Worm (Caenorhabditis elegans) whole organism, young adult: ENCODE results near the gene srz-64.
A peak's percentile ranks its signal among the peaks of the same experiment; 100 is the strongest.

ENCODE experiments used
- B0261.1 ChIP-seq: sonication (generic microtip); optimal IDR thresholded peaks from 2 replicates; lab custom pipeline; 2016; ENCODE audit warnings: mild to moderate bottlenecking, missing genetic modification characterization, moderate library complexity, missing compliant biosample characterization
- C06A6.2 ChIP-seq: fragments of 200-800 bp; sonication (Bioruptor generic); conservative IDR thresholded peaks from 2 replicates; pipeline ENCODE4 v1.3.6; 2022; ENCODE audit warnings: missing genetic modification characterization, missing compliant biosample characterization
- F10E7.11 ChIP-seq: sonication (generic microtip); optimal IDR thresholded peaks from 2 replicates; lab custom pipeline; 2017; ENCODE audit warnings: mild to moderate bottlenecking, missing genetic modification characterization, moderate library complexity, missing compliant biosample characterization
- F37B4.10 ChIP-seq: fragments of 200-800 bp; sonication (Bioruptor generic); IDR thresholded peaks from 2 replicates; pipeline ENCODE4 v1.3.6; 2022; ENCODE audit warnings: missing genetic modification characterization, missing compliant biosample characterization
- F39B2.1 ChIP-seq: fragments of 200-800 bp; sonication (Bioruptor generic); IDR thresholded peaks from 2 replicates; pipeline ENCODE4 v1.3.6; 2022; ENCODE audit warnings: missing genetic modification reagents, missing genetic modification characterization, missing compliant biosample characterization
- F49E8.2 ChIP-seq: sonication (generic microtip); optimal IDR thresholded peaks from 3 replicates; lab custom pipeline; 2017; ENCODE audit warnings: missing genetic modification characterization, mild to moderate bottlenecking, missing compliant biosample characterization, antibody characterized with exemption, moderate library complexity; ENCODE audit not compliant: insufficient read depth
- F52B5.7 ChIP-seq: sonication (generic microtip); optimal IDR thresholded peaks from 2 replicates; lab custom pipeline; 2016; ENCODE audit warnings: mild to moderate bottlenecking, missing genetic modification characterization, missing compliant biosample characterization
- F55B11.4 ChIP-seq: sonication (generic microtip); optimal IDR thresholded peaks from 2 replicates; lab custom pipeline; 2016; ENCODE audit warnings: missing compliant biosample characterization, missing genetic modification characterization, borderline replicate concordance; ENCODE audit not compliant: insufficient read depth
- F57A8.1 ChIP-seq: fragments of 200-800 bp; sonication (Bioruptor generic); optimal IDR thresholded peaks from 2 replicates; lab custom pipeline; 2018; ENCODE audit warnings: mild to moderate bottlenecking, missing genetic modification characterization, moderate library complexity, missing compliant biosample characterization
- K12H6.12 ChIP-seq: fragments of 200-800 bp; sonication (Bioruptor generic); optimal IDR thresholded peaks from 2 replicates; lab custom pipeline; 2018; ENCODE audit warnings: mild to moderate bottlenecking, missing genetic modification characterization, missing compliant biosample characterization
- T07F8.4 ChIP-seq: sonication (generic microtip); optimal IDR thresholded peaks from 2 replicates; lab custom pipeline; 2016; ENCODE audit warnings: mild to moderate bottlenecking, missing genetic modification characterization, moderate library complexity, missing compliant biosample characterization
- Y56A3A.18 ChIP-seq: fragments of 200-800 bp; sonication (Bioruptor generic); IDR thresholded peaks from 2 replicates; pipeline ENCODE4 v1.3.6; 2022; ENCODE audit warnings: missing genetic modification reagents, missing genetic modification characterization, missing compliant biosample characterization
- ZK185.1 ChIP-seq: sonication (generic microtip); optimal IDR thresholded peaks from 2 replicates; lab custom pipeline; 2016; ENCODE audit warnings: mild to moderate bottlenecking, missing genetic modification characterization, missing compliant biosample characterization; ENCODE audit not compliant: poor library complexity, severe bottlenecking
- athp-1 ChIP-seq: sonication (generic microtip); optimal IDR thresholded peaks from 2 replicates; lab custom pipeline; 2017; ENCODE audit warnings: mild to moderate bottlenecking, missing genetic modification characterization, missing compliant biosample characterization
- attf-5 ChIP-seq: fragments of 200-800 bp; sonication (Bioruptor generic); optimal IDR thresholded peaks from 2 replicates; lab custom pipeline; 2018; ENCODE audit warnings: mild to moderate bottlenecking, missing genetic modification characterization, missing compliant biosample characterization
- attf-6 ChIP-seq: fragments of 200-800 bp; sonication (Bioruptor generic); IDR thresholded peaks from 2 replicates; pipeline ENCODE4 v1.3.6; 2022; ENCODE audit warnings: missing genetic modification reagents, missing genetic modification characterization, missing compliant biosample characterization
- cebp-1 ChIP-seq, 2 experiments: fragments of 200-800 bp in 1 of 2; sonication (Bioruptor generic) in 1 of 2; sonication (generic microtip) in 1 of 2; IDR thresholded peaks in 1 of 2; optimal IDR thresholded peaks in 1 of 2; 2 replicates each; pipeline versions ENCODE4 v1.3.6 to Lab custom; 2017 to 2022; ENCODE audit warnings: missing compliant biosample characterization in 2 of 2, missing genetic modification characterization in 2 of 2, mild to moderate bottlenecking in 1 of 2, missing genetic modification reagents in 1 of 2, moderate library complexity in 1 of 2
- ceh-100 ChIP-seq: fragments of 200-800 bp; sonication (Bioruptor generic); IDR thresholded peaks from 2 replicates; pipeline ENCODE4 v1.3.6; 2022; ENCODE audit warnings: missing genetic modification reagents, missing genetic modification characterization, missing compliant biosample characterization
- dox-1 ChIP-seq: fragments of 200-800 bp; sonication (Bioruptor generic); IDR thresholded peaks from 2 replicates; pipeline ENCODE4 v1.3.6; 2022; ENCODE audit warnings: missing genetic modification reagents, missing genetic modification characterization, missing compliant biosample characterization
- egl-18 ChIP-seq: fragments of 200-800 bp; sonication (Bioruptor generic); IDR thresholded peaks from 2 replicates; pipeline ENCODE4 v1.3.6; 2022; ENCODE audit warnings: missing genetic modification reagents, missing genetic modification characterization, missing compliant biosample characterization
- egrh-3 ChIP-seq: fragments of 200-800 bp; sonication (Bioruptor generic); IDR thresholded peaks from 2 replicates; pipeline ENCODE4 v1.3.6; 2022; ENCODE audit warnings: missing genetic modification reagents, missing genetic modification characterization, missing compliant biosample characterization
- gei-17 ChIP-seq: fragments of 200-800 bp; sonication (Bioruptor generic); optimal IDR thresholded peaks from 2 replicates; lab custom pipeline; 2018; ENCODE audit warnings: mild to moderate bottlenecking, missing genetic modification characterization, missing compliant biosample characterization
- hlh-12 ChIP-seq: sonication (generic microtip); optimal IDR thresholded peaks from 2 replicates; lab custom pipeline; 2016; ENCODE audit warnings: missing genetic modification characterization, missing compliant biosample characterization
- hrde-1 ChIP-seq: sonication (generic microtip); optimal IDR thresholded peaks from 2 replicates; lab custom pipeline; 2016; ENCODE audit warnings: missing genetic modification characterization, mild to moderate bottlenecking, missing compliant biosample characterization, moderate library complexity, missing genotype, missing genetic modification reagents, borderline replicate concordance
- lin-26 ChIP-seq: fragments of 200-800 bp; sonication (Bioruptor generic); IDR thresholded peaks from 2 replicates; pipeline ENCODE4 v1.3.6; 2022; ENCODE audit warnings: missing genetic modification reagents, missing genetic modification characterization, missing compliant biosample characterization
- lin-40 ChIP-seq: sonication (generic microtip); optimal IDR thresholded peaks from 2 replicates; lab custom pipeline; 2016; ENCODE audit warnings: missing genetic modification characterization, mild to moderate bottlenecking, missing compliant biosample characterization, missing genotype, missing genetic modification reagents
- lsl-1 ChIP-seq: fragments of 200-800 bp; sonication (Bioruptor generic); optimal IDR thresholded peaks from 2 replicates; lab custom pipeline; 2018; ENCODE audit warnings: mild to moderate bottlenecking, missing genetic modification characterization, moderate library complexity, missing compliant biosample characterization
- madf-3 ChIP-seq: fragments of 200-800 bp; sonication (Bioruptor generic); IDR thresholded peaks from 2 replicates; pipeline ENCODE4 v1.3.6; 2022; ENCODE audit warnings: missing genetic modification reagents, missing genetic modification characterization, missing compliant biosample characterization
- mcd-1 ChIP-seq: fragments of 200-800 bp; sonication (Bioruptor generic); IDR thresholded peaks from 2 replicates; pipeline ENCODE4 v1.3.6; 2022; ENCODE audit warnings: missing genetic modification reagents, missing genetic modification characterization, missing compliant biosample characterization
- nfyb-1 ChIP-seq: fragments of 200-800 bp; sonication (Bioruptor generic); IDR thresholded peaks from 2 replicates; pipeline ENCODE4 v1.3.6; 2022; ENCODE audit warnings: missing genetic modification reagents, missing genetic modification characterization, missing compliant biosample characterization
- nhr-27 ChIP-seq: fragments of 200-800 bp; sonication (Bioruptor generic); optimal IDR thresholded peaks from 2 replicates; lab custom pipeline; 2018; ENCODE audit warnings: mild to moderate bottlenecking, missing genetic modification characterization, moderate library complexity, missing compliant biosample characterization
- nhr-90 ChIP-seq: sonication (generic microtip); optimal IDR thresholded peaks from 2 replicates; lab custom pipeline; 2016; ENCODE audit warnings: missing genotype, mild to moderate bottlenecking, missing genetic modification characterization, missing compliant biosample characterization
- rcor-1 ChIP-seq: fragments of 200-800 bp; sonication (Bioruptor generic); IDR thresholded peaks from 2 replicates; pipeline ENCODE4 v1.3.6; 2022; ENCODE audit warnings: missing genetic modification reagents, missing genetic modification characterization, missing compliant biosample characterization
- repo-1 ChIP-seq: sonication (generic microtip); optimal IDR thresholded peaks from 2 replicates; lab custom pipeline; 2017; ENCODE audit warnings: mild to moderate bottlenecking, missing genetic modification characterization, missing compliant biosample characterization
- snpc-1.3 ChIP-seq: sonication (generic microtip); optimal IDR thresholded peaks from 2 replicates; lab custom pipeline; 2017; ENCODE audit warnings: missing genetic modification characterization, mild to moderate bottlenecking, missing compliant biosample characterization, antibody characterized with exemption, moderate library complexity, missing genotype, missing genetic modification reagents; ENCODE audit not compliant: insufficient read depth
- snpc-3.4 ChIP-seq: sonication (generic microtip); optimal IDR thresholded peaks from 2 replicates; lab custom pipeline; 2017; ENCODE audit warnings: missing genetic modification characterization, mild to moderate bottlenecking, missing compliant biosample characterization, antibody characterized with exemption, moderate library complexity, missing genotype, missing genetic modification reagents
- tlf-1 ChIP-seq: fragments of 200-800 bp; sonication (Bioruptor generic); optimal IDR thresholded peaks from 2 replicates; lab custom pipeline; 2018; ENCODE audit warnings: mild to moderate bottlenecking, missing genetic modification characterization, missing compliant biosample characterization
- zfh-2 ChIP-seq: fragments of 200-800 bp; sonication (Bioruptor generic); conservative IDR thresholded peaks from 2 replicates; pipeline ENCODE4 v1.3.6; 2022; ENCODE audit warnings: missing genetic modification reagents, missing genetic modification characterization, missing compliant biosample characterization
- zim-3 ChIP-seq: sonication (generic microtip); optimal IDR thresholded peaks from 2 replicates; lab custom pipeline; 2017; ENCODE audit warnings: mild to moderate bottlenecking, missing genetic modification characterization, moderate library complexity, missing compliant biosample characterization
- ztf-3 ChIP-seq: fragments of 200-800 bp; sonication (Bioruptor generic); optimal IDR thresholded peaks from 2 replicates; lab custom pipeline; 2018; ENCODE audit warnings: mild to moderate bottlenecking, missing genetic modification characterization, missing compliant biosample characterization
- ztf-6 ChIP-seq: fragments of 200-800 bp; sonication (Bioruptor generic); IDR thresholded peaks from 2 replicates; pipeline ENCODE4 v1.3.6; 2022; ENCODE audit warnings: missing genetic modification reagents, missing genetic modification characterization, missing compliant biosample characterization

The srz-64 gene

ce11 chrII:1322283-1323173 is 29.5 kb upstream of the srz-64 start (continued):
- TF ChIP-seq ZK185.1 = no peak
- peak; percentile 41; the same call in 1 of the 2 replicates for TF ChIP-seq madf-3 (GFP tag; lab: Robert Waterston, UW)
- peak; percentile 52 for TF ChIP-seq snpc-3.4 (tag; lab: Kevin White, UChicago)
- peak; percentile 59; the same call in 1 of the 2 replicates for TF ChIP-seq lin-26 (GFP tag; lab: Robert Waterston, UW)
- TF ChIP-seq mcd-1 (GFP tag; lab: Robert Waterston, UW) = peak; percentile 10; the same call in 1 of the 2 replicates
- TF ChIP-seq rcor-1 (GFP tag; lab: Robert Waterston, UW) = 0 out of 2 replicates have a peak, but pooled peaks have one; percentile 11
- peak; percentile 37 for TF ChIP-seq tlf-1
- TF ChIP-seq attf-6 (GFP tag; lab: Robert Waterston, UW) = peak; percentile 29; the same call in 1 of the 2 replicates
- peak; percentile 7; the same call in 1 of the 2 replicates for TF ChIP-seq F39B2.1 (GFP tag; lab: Robert Waterston, UW)
- no peak for TF ChIP-seq gei-17 (GFP tag; lab: Kevin White, UChicago)
- peak; percentile 37 for TF ChIP-seq zim-3 (tag; lab: Kevin White, UChicago)
- TF ChIP-seq ceh-100 (GFP tag; lab: Robert Waterston, UW) = peak; percentile 24; the same call in 1 of the 2 replicates
- no peak for TF ChIP-seq F10E7.11
- peak; percentile 24 for TF ChIP-seq lsl-1 (GFP tag; lab: Kevin White, UChicago)
- TF ChIP-seq zfh-2 (GFP tag; lab: Robert Waterston, UW) = peak; percentile 66
- TF ChIP-seq egrh-3 (GFP tag; lab: Robert Waterston, UW) = no peak
- peak; percentile 86 for TF ChIP-seq F49E8.2 (tag; lab: Kevin White, UChicago)

- TF ChIP-seq B0261.1 (no peak), egl-18 (GFP tag; lab: Robert Waterston, UW) (no peak), F37B4.10 (GFP tag; lab: Robert Waterston, UW) (no peak), nfyb-1 (GFP tag; lab: Robert Waterston, UW) (no peak), K12H6.12 (tag; lab: Kevin White, UChicago) (no peak), dox-1 (GFP tag; lab: Robert Waterston, UW) (peak; percentile 66), ztf-3 (no peak), tlf-1 (no peak), Y56A3A.18 (GFP tag; lab: Robert Waterston, UW) (no peak), nhr-27 (tag; lab: Kevin White, UChicago) (no peak), nhr-90 (tag; lab: Kevin White, UChicago) (no peak), C06A6.2 (GFP tag; lab: Robert Waterston, UW) (no peak), F52B5.7 (tag; lab: Kevin White, UChicago) (no peak), T07F8.4 (tag; lab: Kevin White, UChicago) (no peak), snpc-3.4 (tag; lab: Kevin White, UChicago) (no peak), F57A8.1 (GFP tag; lab: Kevin White, UChicago) (no peak), lin-40 (no peak), ztf-6 (GFP tag; lab: Robert Waterston, UW) (no peak), attf-5 (GFP tag; lab: Kevin White, UChicago) (peak; percentile 24), athp-1 (tag; lab: Kevin White, UChicago) (peak; percentile 5), repo-1 (no peak), hrde-1 (tag; lab: Kevin White, UChicago) (no peak), hlh-12 (tag; lab: Kevin White, UChicago) (no peak), lsl-1 (GFP tag; lab: Kevin White, UChicago) (peak; percentile 46), F55B11.4 (tag; lab: Kevin White, UChicago) (no peak), madf-3 (GFP tag; lab: Robert Waterston, UW) (peak; percentile 27; the same call in 1 of the 2 replicates), cebp-1 (GFP tag; IDR thresholded peaks at IDR 0.05; lab: Robert Waterston, UW) (no peak), cebp-1 (tag; optimal IDR thresholded peaks at IDR 0.05; lab: Kevin White, UChicago) (peak; percentile 28), snpc-1.3 (no peak)
Observed at ce11 chrII:1320987-1321807, 28.1 kb upstream of the srz-64 start, which contains the start of gene vig-1. Gene vig-1 (plus strand): TSS chrII:1321037.
